Worm (Caenorhabditis elegans) whole organism, early embryonic: ENCODE measurements around the gene R05G6.5.

Source experiments
- B0310.2 ChIP-seq: sonication (generic microtip); optimal IDR thresholded peaks from 2 replicates; lab custom pipeline; 2016; ENCODE audit warnings: mild to moderate bottlenecking, missing genetic modification characterization, missing compliant biosample characterization
- F13C5.2 ChIP-seq: sonication (generic microtip); optimal IDR thresholded peaks from 2 replicates; lab custom pipeline; 2017; ENCODE audit warnings: mild to moderate bottlenecking, missing genetic modification characterization, inconsistent platforms, missing compliant biosample characterization
- aly-1 ChIP-seq: sonication (generic microtip); optimal IDR thresholded peaks from 2 replicates; lab custom pipeline; 2016; ENCODE audit warnings: missing genetic modification characterization, missing compliant biosample characterization
- ama-1 ChIP-seq: fragments of 150-350 bp; optimal IDR thresholded peaks from 2 replicates; lab custom pipeline; 2014
- ceh-13 ChIP-seq: fragments of 200-800 bp; sonication (Bioruptor generic); optimal IDR thresholded peaks from 2 replicates; lab custom pipeline; 2018; ENCODE audit warnings: mild to moderate bottlenecking, missing genetic modification characterization, missing compliant biosample characterization
- ceh-36 ChIP-seq: sonication (generic microtip); optimal IDR thresholded peaks from 2 replicates; lab custom pipeline; 2016; ENCODE audit warnings: missing genetic modification characterization, inconsistent platforms, missing compliant biosample characterization
- ets-7 ChIP-seq: sonication (generic microtip); optimal IDR thresholded peaks from 2 replicates; lab custom pipeline; 2016; ENCODE audit warnings: missing genotype, missing genetic modification characterization, missing compliant biosample characterization
- flt-1 ChIP-seq: fragments of 200-800 bp; sonication (Bioruptor generic); IDR thresholded peaks from 2 replicates; pipeline ENCODE4 v1.3.6; 2022; ENCODE audit warnings: missing genetic modification characterization, missing compliant biosample characterization
- hmbx-1 ChIP-seq: sonication (generic microtip); optimal IDR thresholded peaks from 2 replicates; lab custom pipeline; 2016; ENCODE audit warnings: mild to moderate bottlenecking, missing genetic modification characterization, missing compliant biosample characterization
- hmg-4 ChIP-seq: fragments of 200-800 bp; sonication (Bioruptor generic); optimal IDR thresholded peaks from 2 replicates; lab custom pipeline; 2018; ENCODE audit warnings: mild to moderate bottlenecking, missing genetic modification characterization, missing compliant biosample characterization
- hnd-1 ChIP-seq: sonication (generic microtip); optimal IDR thresholded peaks from 2 replicates; lab custom pipeline; 2016; ENCODE audit warnings: missing genetic modification characterization, missing compliant biosample characterization
- pes-1 ChIP-seq: fragments of 200-800 bp; sonication (Bioruptor generic); IDR thresholded peaks from 2 replicates; pipeline ENCODE4 v1.3.6; 2022; ENCODE audit warnings: missing genetic modification reagents, missing genetic modification characterization, missing compliant biosample characterization
- scrt-1 ChIP-seq: fragments of 200-800 bp; sonication (Bioruptor generic); IDR thresholded peaks from 2 replicates; pipeline ENCODE4 v1.3.6; 2022; ENCODE audit warnings: missing genetic modification characterization, missing compliant biosample characterization
- sea-1 ChIP-seq: fragments of 200-800 bp; sonication (Bioruptor generic); conservative IDR thresholded peaks from 2 replicates; pipeline ENCODE4 v1.3.6; 2022; ENCODE audit warnings: missing genetic modification characterization, missing compliant biosample characterization
- tbx-11 ChIP-seq: fragments of 200-800 bp; sonication (Bioruptor generic); IDR thresholded peaks from 2 replicates; pipeline ENCODE4 v1.3.6; 2022; ENCODE audit warnings: missing genetic modification characterization, missing compliant biosample characterization
- tbx-37 ChIP-seq: fragments of 200-800 bp; sonication (Bioruptor generic); conservative IDR thresholded peaks from 2 replicates; pipeline ENCODE4 v1.3.6; 2022; ENCODE audit warnings: missing genetic modification reagents, missing genetic modification characterization, missing compliant biosample characterization
- tra-4 ChIP-seq: sonication (generic microtip); optimal IDR thresholded peaks from 2 replicates; lab custom pipeline; 2017; ENCODE audit warnings: missing genetic modification characterization, missing compliant biosample characterization

The R05G6.5 gene

ce11 chrIV:7507841-7508509 is at the start of gene R05G6.5, which contains the start of gene vdac-1:
Gene R05G6.5, plus strand, starts transcription at chrIV:7508367.
Gene vdac-1, minus strand, starts transcription at chrIV:7507891.
- TF ChIP-seq F13C5.2 (no peak), ets-7 (tag; lab: Kevin White, UChicago) (no peak), ceh-36 (tag; lab: Kevin White, UChicago) (no peak), tbx-37 (GFP tag; lab: Robert Waterston, UW) (no peak), ama-1 (lab: Kevin White, UChicago) (no peak), tra-4 (tag; lab: Kevin White, UChicago) (no peak), B0310.2 (tag; lab: Kevin White, UChicago) (no peak), hmg-4 (GFP tag; lab: Kevin White, UChicago) (no peak), ceh-13 (GFP tag; lab: Kevin White, UChicago) (no peak), tbx-11 (GFP tag; lab: Robert Waterston, UW) (no peak)

- no peak for TF ChIP-seq scrt-1
Measured at ce11 chrIV:7460225-7460624, 47.9 kb upstream of the R05G6.5 start, which contains the start of gene F13B6.2. Gene F13B6.2, minus strand, starts transcription at chrIV:7460325.

DNA sequence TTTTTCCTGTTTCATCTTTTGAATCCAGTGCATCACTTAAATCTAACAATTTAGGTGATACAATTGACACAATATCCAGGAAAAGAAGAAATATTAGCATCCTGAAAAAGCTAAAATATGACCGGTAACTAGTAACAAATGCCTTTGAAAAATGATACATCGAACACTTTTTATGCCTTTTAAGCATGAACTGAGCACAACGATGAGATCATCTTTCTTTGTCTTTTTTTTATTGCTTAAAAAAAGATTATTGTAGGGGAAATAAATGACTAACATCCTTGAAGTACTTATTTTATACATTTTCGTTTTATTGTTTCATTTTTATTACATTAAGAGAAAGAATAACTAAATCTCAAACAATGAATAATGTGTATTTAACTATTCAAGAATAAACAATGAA is 42.3 kb upstream of the R05G6.5 start, which contains the start of gene F13B6.3:
F13B6.3 (minus strand) TSS at position 101 of the 400 bp plus-strand sequence.
- TF ChIP-seq hmg-4 (GFP tag; lab: Kevin White, UChicago) (no peak), flt-1 (no peak), F13C5.2 (no peak), B0310.2 (tag; lab: Kevin White, UChicago) (no peak), aly-1 (tag; lab: Kevin White, UChicago) (no peak), ceh-36 (tag; lab: Kevin White, UChicago) (no peak), ama-1 (lab: Kevin White, UChicago) (no peak), sea-1 (GFP tag; lab: Robert Waterston, UW) (no peak), hmbx-1 (no peak), tbx-37 (GFP tag; lab: Robert Waterston, UW) (no peak), hnd-1 (no peak), pes-1 (no peak)

- no peak for TF ChIP-seq tra-4 (tag; lab: Kevin White, UChicago)
- no peak for TF ChIP-seq ama-1 (lab: Kevin White, UChicago)
- TF ChIP-seq hmg-4 (GFP tag; lab: Kevin White, UChicago): no peak
- no peak for TF ChIP-seq B0310.2 (tag; lab: Kevin White, UChicago)
- no peak for TF ChIP-seq hnd-1
- TF ChIP-seq ceh-36 (tag; lab: Kevin White, UChicago): no peak
Measured at ce11 chrIV:7467170-7467569, 41.0 kb upstream of the R05G6.5 start.

DNA sequence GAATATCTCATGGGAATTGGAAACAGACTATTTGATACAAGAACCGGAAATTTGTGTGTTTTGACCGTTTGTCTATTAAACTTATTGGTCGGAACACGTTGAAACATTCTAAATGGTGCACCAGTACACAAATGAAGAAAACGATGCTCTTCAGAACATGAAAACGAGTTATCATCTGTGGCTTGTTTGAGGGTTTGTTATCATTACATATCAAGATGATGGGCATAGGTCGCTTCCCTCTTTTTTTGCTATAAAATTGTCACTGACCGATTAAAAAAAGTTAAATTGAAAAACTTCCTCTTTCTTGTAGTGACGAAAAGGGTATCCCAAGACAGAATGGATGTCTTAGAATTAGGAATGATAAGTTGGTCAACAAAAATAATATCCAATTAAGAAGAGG is 39.5 kb upstream of the R05G6.5 start:
- TF ChIP-seq ets-7 (tag; lab: Kevin White, UChicago) (no peak), tbx-11 (GFP tag; lab: Robert Waterston, UW) (no peak), hmg-4 (GFP tag; lab: Kevin White, UChicago) (no peak), aly-1 (tag; lab: Kevin White, UChicago) (no peak), tbx-37 (GFP tag; lab: Robert Waterston, UW) (no peak), flt-1 (no peak), ceh-36 (tag; lab: Kevin White, UChicago) (no peak), pes-1 (no peak), ama-1 (lab: Kevin White, UChicago) (no peak), hnd-1 (no peak), F13C5.2 (no peak), scrt-1 (no peak), sea-1 (GFP tag; lab: Robert Waterston, UW) (no peak), hmbx-1 (no peak), tra-4 (tag; lab: Kevin White, UChicago) (no peak)

DNA sequence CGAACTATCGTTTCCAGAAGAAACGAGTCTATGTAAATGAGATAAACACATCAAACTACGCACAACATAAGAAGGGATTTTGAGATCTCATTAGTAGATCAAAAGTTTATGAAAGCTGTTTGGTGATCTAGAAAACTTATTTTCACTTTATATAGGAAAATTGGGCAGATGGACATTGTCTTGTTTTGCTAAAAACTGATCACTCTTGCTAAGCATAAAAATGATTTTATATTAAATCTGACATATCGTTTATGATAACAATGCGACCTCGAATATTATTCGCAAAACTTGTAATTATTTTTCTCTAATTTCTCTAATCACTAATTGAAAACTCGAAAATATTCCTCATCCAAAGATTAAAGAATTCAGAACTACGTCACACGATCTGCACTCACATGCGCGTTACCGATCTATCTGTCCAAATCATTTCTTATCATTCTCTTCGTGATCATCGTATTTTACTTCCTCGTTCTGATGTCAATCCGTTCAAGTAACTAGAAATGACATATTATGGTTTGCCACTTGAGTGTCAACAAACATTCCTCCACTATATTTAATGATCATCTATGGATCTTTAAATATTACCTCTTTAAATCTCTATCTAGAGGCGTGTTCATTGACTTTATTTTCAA is 38.3 kb upstream of the R05G6.5 start, which contains the start of gene F55G1.7:
F55G1.7 (minus strand) TSS at position 51 of the 632 bp plus-strand sequence.
- no peak for TF ChIP-seq F13C5.2
- no peak for TF ChIP-seq scrt-1
- TF ChIP-seq flt-1: no peak

- TF ChIP-seq ceh-13 (GFP tag; lab: Kevin White, UChicago) (no peak), B0310.2 (tag; lab: Kevin White, UChicago) (no peak), scrt-1 (no peak), F13C5.2 (no peak), pes-1 (no peak), tbx-37 (GFP tag; lab: Robert Waterston, UW) (no peak), flt-1 (no peak), hmg-4 (GFP tag; lab: Kevin White, UChicago) (no peak)
Measured at ce11 chrIV:7473159-7473649, 35.0 kb upstream of the R05G6.5 start, which contains the start of the genes plk-3 and F55G1.6. Gene plk-3, minus strand, starts transcription at chrIV:7473209. Gene F55G1.6, plus strand, starts transcription at chrIV:7473517.

DNA sequence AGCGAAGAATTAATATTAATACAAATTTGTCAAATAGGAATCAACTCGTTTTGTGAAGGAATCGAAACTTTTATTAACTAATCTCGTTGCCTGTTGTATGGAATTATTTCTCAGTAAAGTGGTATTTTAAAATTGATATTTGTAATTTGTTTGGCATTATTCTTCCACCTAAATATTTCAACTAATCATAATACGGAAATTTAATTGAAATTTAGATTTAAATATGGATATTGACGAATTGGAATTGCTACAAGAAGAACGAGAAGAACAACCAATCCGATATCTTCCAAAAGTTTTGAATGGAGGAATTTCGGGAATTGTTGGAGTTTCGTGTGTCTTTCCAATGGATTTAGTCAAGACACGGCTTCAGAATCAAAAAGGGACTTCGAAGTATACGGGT is 33.3 kb upstream of the R05G6.5 start, which contains the start of gene slc-25A18.2:
slc-25A18.2 (plus strand) TSS at position 216 of the 400 bp plus-strand sequence.
- no peak for TF ChIP-seq hmbx-1
- no peak for TF ChIP-seq ceh-36 (tag; lab: Kevin White, UChicago)
- TF ChIP-seq tra-4 (tag; lab: Kevin White, UChicago): no peak
- no peak for TF ChIP-seq F13C5.2
- TF ChIP-seq aly-1 (tag; lab: Kevin White, UChicago): no peak
- TF ChIP-seq tbx-37 (GFP tag; lab: Robert Waterston, UW): no peak
- no peak for TF ChIP-seq tbx-11 (GFP tag; lab: Robert Waterston, UW)
- TF ChIP-seq hnd-1: no peak
- TF ChIP-seq ceh-13 (GFP tag; lab: Kevin White, UChicago): no peak
- TF ChIP-seq B0310.2 (tag; lab: Kevin White, UChicago): no peak
- no peak for TF ChIP-seq ama-1 (lab: Kevin White, UChicago)
- no peak for TF ChIP-seq ets-7 (tag; lab: Kevin White, UChicago)
- TF ChIP-seq sea-1 (GFP tag; lab: Robert Waterston, UW): no peak
